Fruit fly (Drosophila melanogaster): ENCODE data around the gene Drsl3.

Drsl3 gene

DNA sequence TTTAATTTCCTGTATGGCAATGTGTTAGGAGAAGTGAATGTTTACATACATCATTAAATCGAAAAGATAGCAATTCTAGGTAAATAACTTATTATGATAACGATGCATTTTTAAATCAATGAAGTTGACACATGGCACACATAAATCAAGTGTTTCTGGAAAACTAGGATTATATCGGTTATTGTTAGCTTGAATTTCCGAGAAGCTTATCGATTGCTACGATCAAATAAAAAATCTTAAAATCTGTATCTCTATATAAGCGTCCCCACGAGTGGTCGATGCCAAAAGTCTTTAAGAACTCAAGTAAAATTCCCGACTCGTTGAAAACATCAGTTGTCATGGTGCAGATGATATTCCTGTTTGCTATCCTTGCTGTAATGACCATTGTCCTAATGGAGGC is at the start of gene Drsl3:
Drsl3 (plus strand) TSS at position 301 of the 400 bp plus-strand sequence.
- TF ChIP-seq CG8478 (optimal IDR thresholded peaks at IDR 0.05) (no peak), psq (optimal IDR thresholded peaks at IDR 0.05) (no peak), usp (GFP tag; optimal IDR thresholded peaks at IDR 0.05) (no peak), Dll (optimal IDR thresholded peaks at IDR 0.05) (no peak), EcR (GFP tag; optimal IDR thresholded peaks at IDR 0.05) (no peak), pan (optimal IDR thresholded peaks at IDR 0.05) (no peak)

DNA sequence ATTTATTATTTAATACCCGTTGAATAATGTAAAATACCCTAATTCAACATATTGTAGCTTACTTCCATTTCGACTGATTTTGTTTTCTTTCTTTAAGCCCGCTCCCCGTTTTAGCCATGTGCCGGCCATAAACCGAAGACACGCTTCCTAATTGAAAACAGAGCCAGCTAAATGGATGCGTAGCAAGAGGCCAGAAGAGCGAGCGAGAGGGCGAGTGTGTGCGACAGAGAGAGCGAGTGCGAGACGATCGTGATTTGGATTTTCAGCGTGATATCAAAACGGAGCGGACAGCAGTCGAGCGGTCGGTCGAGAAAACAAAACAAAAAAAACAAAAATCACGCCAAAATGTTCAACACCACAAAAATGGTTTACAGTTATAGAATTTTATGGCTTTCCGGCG is 48.5 kb upstream of the Drsl3 start:
- TF ChIP-seq Dll (optimal IDR thresholded peaks at IDR 0.05): no peak

DNA sequence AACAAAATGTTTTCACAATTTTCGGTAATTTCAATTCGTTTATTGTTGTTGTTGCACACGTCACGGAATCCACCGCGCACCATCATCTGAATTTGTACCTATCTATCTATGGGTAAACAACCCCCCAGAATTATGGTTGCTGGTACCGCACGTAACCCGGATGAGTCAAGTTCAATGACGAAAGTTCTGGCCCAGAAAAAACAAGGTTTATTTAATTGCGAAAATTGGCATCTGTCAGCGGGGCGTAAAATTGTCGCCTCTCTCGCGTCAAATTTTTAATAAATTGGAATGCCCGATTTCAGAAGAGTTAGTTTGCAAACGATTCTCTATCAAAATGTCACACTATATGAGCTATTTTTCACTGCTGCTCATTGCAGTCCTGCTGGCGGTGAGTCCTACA is 46.6 kb upstream of the Drsl3 start, which contains the start of gene CG34265:
CG34265 (plus strand) TSS at position 301 of the 400 bp plus-strand sequence.
- no peak for TF ChIP-seq EcR (GFP tag; optimal IDR thresholded peaks at IDR 0.05)
- no peak for TF ChIP-seq CG8478 (optimal IDR thresholded peaks at IDR 0.05)

DNA sequence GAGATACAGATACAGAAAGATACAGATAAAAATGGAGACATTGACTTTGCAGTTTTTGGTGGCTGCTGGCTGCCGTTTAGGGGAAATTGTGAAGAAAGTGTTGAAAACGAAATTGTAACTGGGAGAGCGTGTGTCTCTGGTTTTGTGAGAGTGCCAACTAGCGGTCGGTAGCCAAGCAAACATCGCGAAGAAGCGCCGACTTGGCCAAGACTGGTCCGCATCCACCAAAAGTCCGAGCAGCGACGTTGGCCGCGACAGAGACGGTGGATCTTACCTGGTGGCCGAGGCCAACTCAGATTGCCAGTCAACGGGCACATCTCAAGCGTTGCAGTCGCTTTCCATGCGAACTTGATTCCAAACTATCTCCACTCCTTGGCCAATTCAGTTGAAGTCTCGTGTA is 44.1 kb upstream of the Drsl3 start, which contains the start of gene CG14960:
CG14960 (plus strand) TSS at position 301 of the 400 bp plus-strand sequence.
- TF ChIP-seq usp (GFP tag; optimal IDR thresholded peaks at IDR 0.05) (no peak), Dll (optimal IDR thresholded peaks at IDR 0.05) (no peak)

DNA sequence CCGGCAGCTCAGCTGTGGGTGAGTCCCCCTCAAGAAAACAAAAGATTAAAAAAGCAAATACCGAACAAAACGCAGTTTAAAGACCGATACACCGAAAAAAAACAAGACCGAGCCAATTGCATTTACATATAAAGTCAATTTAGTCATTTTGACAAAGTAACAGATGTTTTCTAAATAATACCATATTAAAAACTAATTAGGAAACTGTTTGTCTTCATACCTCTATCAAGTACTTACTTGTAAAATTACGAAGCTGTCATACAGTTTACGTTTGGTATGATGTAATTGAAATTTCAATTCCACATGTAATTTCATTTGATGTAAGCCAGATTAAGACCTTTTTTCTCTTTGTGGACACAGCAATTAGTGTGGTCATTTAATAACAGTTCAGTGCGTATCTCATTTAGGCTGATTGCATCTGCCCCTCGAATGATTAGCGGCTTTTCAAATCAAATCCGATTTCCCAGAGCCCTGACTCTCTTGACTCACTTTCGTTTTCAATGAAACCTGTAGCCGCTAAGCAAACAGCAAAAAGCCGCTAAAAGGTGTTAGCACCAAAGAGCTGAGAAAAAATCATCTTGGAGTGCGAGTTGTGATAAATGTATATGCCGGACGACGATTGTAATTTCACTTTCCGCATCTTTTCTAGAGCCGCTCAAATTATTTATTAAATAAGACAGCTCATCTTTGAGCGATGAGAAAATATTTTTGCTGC is 40.2 kb upstream of the Drsl3 start:
- TF ChIP-seq psq (optimal IDR thresholded peaks at IDR 0.05) (no peak), Dll (optimal IDR thresholded peaks at IDR 0.05) (no peak), EcR (GFP tag; optimal IDR thresholded peaks at IDR 0.05) (no peak), usp (GFP tag; optimal IDR thresholded peaks at IDR 0.05) (no peak), pan (optimal IDR thresholded peaks at IDR 0.05) (no peak), CG8478 (optimal IDR thresholded peaks at IDR 0.05) (no peak)

DNA sequence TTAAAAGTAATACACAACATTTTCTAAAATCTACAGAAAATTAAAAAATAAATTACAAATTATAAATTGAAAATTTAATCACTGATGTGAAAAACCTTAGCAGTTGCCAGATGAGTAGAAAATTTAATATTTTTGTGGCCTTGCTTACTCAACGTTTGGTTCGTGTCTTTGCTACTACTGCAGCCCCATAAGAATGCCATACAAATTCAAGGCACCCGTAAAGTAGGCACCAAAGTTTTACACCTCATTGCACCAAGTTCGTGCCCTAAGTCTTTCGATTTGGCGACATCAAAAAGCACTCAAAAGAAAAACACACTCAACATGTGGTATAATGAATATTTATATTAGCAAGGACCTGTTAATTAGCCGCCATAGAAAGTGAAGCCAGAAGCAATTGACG is 37.9 kb upstream of the Drsl3 start:
- TF ChIP-seq EcR (GFP tag; optimal IDR thresholded peaks at IDR 0.05) (no peak), CG8478 (optimal IDR thresholded peaks at IDR 0.05) (no peak), psq (optimal IDR thresholded peaks at IDR 0.05) (no peak), usp (GFP tag; optimal IDR thresholded peaks at IDR 0.05) (no peak)

DNA sequence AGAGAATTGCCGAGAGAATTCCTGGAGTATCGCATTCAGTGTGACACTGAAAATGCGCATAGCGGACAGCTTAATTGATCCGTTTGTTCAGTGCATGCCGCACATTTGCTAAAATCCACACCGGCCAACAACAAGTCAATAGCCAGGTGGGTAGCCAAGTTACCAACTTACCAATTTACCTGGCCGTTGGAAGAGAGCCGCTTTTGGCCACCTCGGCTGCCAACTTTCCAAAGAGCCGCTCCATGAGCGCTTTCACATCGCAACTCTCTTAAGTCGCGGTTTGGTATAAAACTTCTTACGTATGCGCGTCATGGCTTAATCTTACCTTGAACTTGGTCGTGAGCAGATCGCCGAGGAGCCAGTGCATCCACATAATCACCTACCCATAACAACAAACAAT is 34.9 kb upstream of the Drsl3 start, which contains the start of gene CG12017:
CG12017 (plus strand) TSS at position 310 of the 400 bp plus-strand sequence.
- no peak for TF ChIP-seq psq (optimal IDR thresholded peaks at IDR 0.05)
- TF ChIP-seq Dll (optimal IDR thresholded peaks at IDR 0.05): no peak
- TF ChIP-seq EcR (GFP tag; optimal IDR thresholded peaks at IDR 0.05): no peak
- no peak for TF ChIP-seq usp (GFP tag; optimal IDR thresholded peaks at IDR 0.05)
- no peak for TF ChIP-seq CG8478 (optimal IDR thresholded peaks at IDR 0.05)
- TF ChIP-seq pan (optimal IDR thresholded peaks at IDR 0.05): no peak

DNA sequence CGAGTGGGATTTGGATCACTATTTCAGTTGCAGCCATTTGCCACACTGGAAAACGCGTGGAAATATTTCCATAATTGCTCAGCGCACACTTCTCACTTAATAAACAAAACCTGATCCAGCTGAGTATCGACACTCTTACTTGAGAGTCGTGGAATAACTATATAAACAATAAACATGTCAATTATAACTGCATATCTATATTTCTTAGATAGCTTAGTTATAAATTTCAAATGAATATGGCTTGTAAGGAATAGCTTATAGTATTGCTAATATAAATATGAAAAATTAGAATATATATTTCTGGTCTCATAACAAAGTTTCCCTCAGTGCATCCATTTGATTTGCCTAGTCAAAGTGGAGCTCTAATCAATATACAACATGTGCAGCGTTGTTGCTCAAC is 31.5 kb upstream of the Drsl3 start:
- TF ChIP-seq CG8478 (optimal IDR thresholded peaks at IDR 0.05): no peak
- no peak for TF ChIP-seq pan (optimal IDR thresholded peaks at IDR 0.05)
- no peak for TF ChIP-seq EcR (GFP tag; optimal IDR thresholded peaks at IDR 0.05)
- no peak for TF ChIP-seq psq (optimal IDR thresholded peaks at IDR 0.05)
- no peak for TF ChIP-seq Dll (optimal IDR thresholded peaks at IDR 0.05)

DNA sequence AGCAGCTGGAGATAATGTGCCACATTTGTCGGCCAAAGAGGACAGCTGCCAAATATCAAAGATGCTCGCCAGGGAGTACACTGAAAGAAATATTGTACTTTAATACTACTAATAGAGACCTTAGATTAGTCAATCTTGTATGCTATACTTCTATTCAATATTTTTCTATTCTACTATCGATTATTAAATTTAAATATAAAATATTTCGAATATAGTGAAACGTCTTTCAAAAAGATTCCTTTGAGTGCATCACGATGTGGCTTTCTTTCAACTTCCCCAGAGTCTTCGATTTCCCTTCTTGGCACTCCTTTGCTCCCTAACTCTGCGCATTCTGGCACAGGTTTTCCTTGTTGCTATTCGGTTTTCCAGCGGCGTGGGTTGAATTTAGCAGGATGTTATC is 29.9 kb upstream of the Drsl3 start:
- TF ChIP-seq usp (GFP tag; optimal IDR thresholded peaks at IDR 0.05) (no peak), pan (optimal IDR thresholded peaks at IDR 0.05) (no peak), Dll (optimal IDR thresholded peaks at IDR 0.05) (no peak), psq (optimal IDR thresholded peaks at IDR 0.05) (no peak), EcR (GFP tag; optimal IDR thresholded peaks at IDR 0.05) (no peak), CG8478 (optimal IDR thresholded peaks at IDR 0.05) (no peak)

DNA sequence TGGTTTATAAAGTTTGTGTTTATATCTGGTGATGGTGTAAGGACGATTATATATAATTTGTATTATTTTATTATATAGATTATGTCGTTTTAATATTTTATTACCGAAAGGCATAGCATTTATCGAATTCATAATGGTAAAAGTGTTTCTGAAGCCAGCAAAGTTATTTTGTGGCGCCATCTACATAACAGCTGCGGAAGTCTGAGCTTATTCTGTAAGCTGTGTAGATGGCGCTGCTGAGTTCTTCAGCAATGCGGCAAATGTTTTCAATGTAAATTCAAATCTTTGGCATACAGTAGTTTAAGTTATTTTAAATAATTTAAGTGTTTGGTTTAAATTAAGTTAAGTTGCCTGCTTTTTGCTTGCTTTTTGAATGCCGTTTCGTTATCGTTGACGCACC is 26.4 kb upstream of the Drsl3 start:
- TF ChIP-seq pan (optimal IDR thresholded peaks at IDR 0.05) (no peak), CG8478 (optimal IDR thresholded peaks at IDR 0.05) (no peak), Dll (optimal IDR thresholded peaks at IDR 0.05) (no peak), EcR (GFP tag; optimal IDR thresholded peaks at IDR 0.05) (no peak), psq (optimal IDR thresholded peaks at IDR 0.05) (no peak), usp (GFP tag; optimal IDR thresholded peaks at IDR 0.05) (no peak)

DNA sequence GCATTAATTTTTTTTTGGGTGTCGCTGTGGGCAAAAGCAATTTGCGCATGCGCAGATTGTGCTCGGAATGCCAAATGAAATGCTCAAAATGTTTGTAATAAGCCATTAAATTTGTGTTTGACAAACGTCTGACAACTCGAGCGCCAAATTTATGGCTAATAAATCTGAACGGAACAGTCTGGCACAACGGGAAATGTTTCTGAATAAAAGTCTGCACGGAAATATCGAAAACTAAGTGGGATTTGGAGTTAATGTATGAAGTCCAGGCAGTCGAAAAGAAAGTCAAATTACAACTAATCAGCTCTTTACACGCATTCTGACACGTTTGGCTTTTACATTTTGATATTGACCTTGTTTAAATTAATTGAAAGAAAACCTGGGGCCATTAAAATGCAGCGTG is 23.6 kb upstream of the Drsl3 start, which contains the start of gene CG12009:
CG12009 (plus strand) TSS at position 301 of the 400 bp plus-strand sequence.
- TF ChIP-seq psq (optimal IDR thresholded peaks at IDR 0.05) (no peak), CG8478 (optimal IDR thresholded peaks at IDR 0.05) (no peak), Dll (optimal IDR thresholded peaks at IDR 0.05) (no peak), EcR (GFP tag; optimal IDR thresholded peaks at IDR 0.05) (no peak), pan (optimal IDR thresholded peaks at IDR 0.05) (no peak), usp (GFP tag; optimal IDR thresholded peaks at IDR 0.05) (no peak)

DNA sequence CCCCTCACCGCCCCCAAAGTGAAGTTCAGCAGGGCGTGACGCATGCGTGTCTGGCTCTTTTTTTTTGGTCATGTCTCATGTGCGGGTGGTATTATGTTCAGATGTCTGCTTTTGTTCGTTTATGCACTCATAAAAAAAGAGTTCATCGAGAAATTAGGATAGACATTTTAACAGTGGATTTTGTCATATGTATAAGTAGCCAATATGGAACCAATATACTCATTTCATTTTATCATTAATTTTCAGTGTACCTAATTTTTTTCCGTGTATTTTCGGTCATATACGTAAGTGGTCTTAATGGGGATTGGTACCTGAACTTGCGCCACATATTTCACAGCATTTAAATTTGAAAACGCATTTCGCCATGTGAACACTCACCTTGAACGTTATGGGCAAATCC is 14.5 kb upstream of the Drsl3 start:
- TF ChIP-seq EcR (GFP tag; optimal IDR thresholded peaks at IDR 0.05) (no peak), usp (GFP tag; optimal IDR thresholded peaks at IDR 0.05) (no peak), CG8478 (optimal IDR thresholded peaks at IDR 0.05) (no peak), Dll (optimal IDR thresholded peaks at IDR 0.05) (no peak), pan (optimal IDR thresholded peaks at IDR 0.05) (no peak), psq (optimal IDR thresholded peaks at IDR 0.05) (no peak)

DNA sequence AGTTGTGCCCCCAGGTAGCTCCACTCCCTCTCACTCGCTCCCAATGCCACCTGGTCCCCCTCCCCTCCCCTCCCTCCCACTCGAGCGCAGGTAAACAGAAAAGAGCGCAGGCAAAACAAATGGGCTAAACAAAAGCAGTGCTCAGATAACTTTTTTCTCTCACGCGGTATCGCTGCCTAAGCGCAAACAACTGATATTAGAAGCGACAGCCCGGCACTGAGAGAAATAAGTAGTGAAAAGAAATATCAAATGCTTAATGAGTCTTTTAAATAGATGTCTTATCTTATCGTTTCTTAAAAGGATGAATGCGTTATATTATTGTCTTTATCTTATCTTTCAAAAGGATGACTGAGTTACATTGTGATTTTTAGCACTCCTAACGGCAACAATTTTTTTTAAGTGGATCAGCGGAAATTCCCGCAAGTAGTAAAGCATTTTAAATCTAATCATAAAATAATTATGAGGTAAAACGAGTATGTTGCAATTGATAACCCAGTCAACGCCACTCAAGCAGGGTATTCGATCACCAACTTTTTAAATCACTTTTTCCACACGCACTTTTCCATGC is 13.5 kb upstream of the Drsl3 start:
- TF ChIP-seq EcR (GFP tag; optimal IDR thresholded peaks at IDR 0.05): no peak
- TF ChIP-seq CG8478 (optimal IDR thresholded peaks at IDR 0.05): no peak
- TF ChIP-seq psq (optimal IDR thresholded peaks at IDR 0.05): no peak
- no peak for TF ChIP-seq usp (GFP tag; optimal IDR thresholded peaks at IDR 0.05)
- TF ChIP-seq Dll (optimal IDR thresholded peaks at IDR 0.05): no peak
- TF ChIP-seq pan (optimal IDR thresholded peaks at IDR 0.05): no peak
